Worm (Caenorhabditis elegans) whole organism, L4/young adult: ENCODE results near the gene rib-2.
A peak's percentile ranks its signal among the peaks of the same experiment; 100 is the strongest.

Experiments
- W03F9.2 ChIP-seq: fragments of 150-350 bp; optimal IDR thresholded peaks from 2 replicates; lab custom pipeline; 2014; ENCODE audit warnings: missing biosample characterization, missing genetic modification characterization
- dao-5 ChIP-seq: sonication (generic microtip); optimal IDR thresholded peaks from 2 replicates; lab custom pipeline; 2016; ENCODE audit warnings: missing genotype, missing genetic modification characterization, moderate library complexity, missing compliant biosample characterization
- him-1 ChIP-seq: sonication (generic microtip); optimal IDR thresholded peaks from 2 replicates; lab custom pipeline; 2016; ENCODE audit warnings: missing genotype, missing genetic modification reagents, missing genetic modification characterization, missing compliant biosample characterization

The rib-2 gene

DNA sequence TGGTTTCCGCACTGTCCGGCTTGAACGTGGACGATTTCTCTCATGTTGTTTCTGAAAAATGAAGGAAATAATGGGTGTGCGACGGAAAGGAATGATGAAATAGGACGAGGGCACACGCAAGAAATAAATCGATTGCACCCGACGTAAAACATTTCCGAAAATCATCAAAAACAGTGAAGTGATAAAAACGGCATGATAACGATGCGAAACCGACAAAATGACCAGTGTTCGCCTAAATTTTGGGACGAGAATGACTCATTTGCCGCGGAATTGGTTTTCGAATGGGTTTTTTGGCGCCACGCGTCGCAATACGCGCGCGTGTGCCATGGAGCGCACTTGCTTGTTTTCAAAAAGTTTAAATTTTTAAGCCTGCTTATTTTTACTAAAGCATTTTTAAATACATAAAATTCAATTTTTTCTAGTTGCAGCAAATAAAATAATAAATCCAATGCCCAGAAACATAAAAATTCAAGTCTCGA lies at the start of gene rib-2, which contains the start of gene tbb-1:
Gene rib-2 (plus strand): TSS at position 429 of the 479 bp plus-strand sequence.
Gene tbb-1 (minus strand): TSS at position 51 of the 479 bp plus-strand sequence.
- TF ChIP-seq him-1 (no peak), W03F9.2 (tag; lab: Kevin White, UChicago) (peak; percentile 91)

DNA sequence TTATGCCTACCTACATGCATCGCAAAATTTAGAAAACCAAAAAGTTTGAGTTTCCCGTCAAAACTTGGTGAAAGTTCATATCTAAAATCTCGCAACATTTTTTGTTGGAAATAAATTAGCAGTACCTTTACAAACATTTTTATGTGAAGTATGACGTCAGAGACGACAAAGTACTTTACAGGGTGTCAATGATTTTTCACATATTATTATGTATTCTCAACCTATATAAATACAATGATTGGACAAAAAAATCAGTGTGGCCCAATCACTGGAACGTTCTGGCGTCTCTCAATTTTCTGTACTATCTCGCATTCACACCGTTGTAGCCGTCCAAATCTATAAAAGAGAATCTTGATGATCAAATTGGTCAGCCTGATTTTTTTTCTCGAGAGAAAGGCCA lies 48.3 kb upstream of the rib-2 start, which contains the start of the genes Y39A1A.18 and fmo-3:
Gene Y39A1A.18 (minus strand): TSS at position 192 of the 400 bp plus-strand sequence.
Gene fmo-3 (plus strand): TSS at position 388 of the 400 bp plus-strand sequence.
- TF ChIP-seq dao-5 (tag; lab: Kevin White, UChicago) (no peak), W03F9.2 (tag; lab: Kevin White, UChicago) (no peak), him-1 (no peak)

- TF ChIP-seq dao-5 (tag; lab: Kevin White, UChicago) (no peak), W03F9.2 (tag; lab: Kevin White, UChicago) (no peak), him-1 (no peak)
Observed at ce11 chrIII:10700460-10700859, 42.1 kb upstream of the rib-2 start, which contains the start of gene Y39A1A.20. Gene Y39A1A.20 (minus strand): TSS chrIII:10700560.

ce11 chrIII:10702805-10703204 lies 39.8 kb upstream of the rib-2 start:
- no peak for TF ChIP-seq W03F9.2 (tag; lab: Kevin White, UChicago)
- TF ChIP-seq dao-5 (tag; lab: Kevin White, UChicago): no peak
- no peak for TF ChIP-seq him-1

DNA sequence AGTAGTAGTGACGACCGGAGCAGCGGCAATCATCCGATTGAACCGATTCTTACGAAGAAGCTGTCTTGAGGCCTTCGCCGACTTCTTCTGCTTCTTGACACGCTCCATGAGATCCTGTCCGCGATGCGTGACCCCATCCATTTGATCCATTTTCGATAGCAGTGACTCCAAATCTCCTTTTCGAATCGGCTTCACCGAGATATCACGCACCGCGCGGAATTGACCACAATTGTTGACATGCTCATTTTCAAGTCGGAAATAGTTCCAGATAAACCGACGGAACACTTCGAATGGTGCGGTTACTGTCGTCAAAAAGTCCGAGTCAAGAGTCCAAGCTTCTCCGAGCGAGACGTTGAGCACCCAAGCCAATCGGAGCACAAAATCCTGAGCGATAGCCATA lies 38.8 kb upstream of the rib-2 start:
- TF ChIP-seq dao-5 (tag; lab: Kevin White, UChicago) (no peak), W03F9.2 (tag; lab: Kevin White, UChicago) (no peak), him-1 (no peak)

DNA sequence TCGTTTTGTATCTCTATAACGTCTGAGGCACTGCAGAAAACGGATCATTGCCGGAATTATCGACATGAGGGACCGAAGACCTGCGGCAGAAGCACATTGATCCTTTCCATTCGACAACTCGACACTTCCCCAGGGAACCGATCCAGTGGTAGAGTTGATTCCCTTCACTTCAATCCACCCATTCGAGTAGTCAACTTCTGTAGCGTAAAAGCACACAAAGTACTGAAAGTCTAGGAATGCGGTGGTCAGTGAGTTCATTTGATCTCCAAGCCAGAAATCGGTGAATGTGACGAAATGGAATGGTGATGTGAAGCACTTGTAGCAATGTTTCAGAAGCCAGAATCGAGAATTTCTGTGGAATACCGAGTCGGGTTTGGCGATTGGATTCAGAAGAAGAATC lies 38.1 kb upstream of the rib-2 start:
- TF ChIP-seq him-1 (no peak), dao-5 (tag; lab: Kevin White, UChicago) (no peak), W03F9.2 (tag; lab: Kevin White, UChicago) (no peak)

DNA sequence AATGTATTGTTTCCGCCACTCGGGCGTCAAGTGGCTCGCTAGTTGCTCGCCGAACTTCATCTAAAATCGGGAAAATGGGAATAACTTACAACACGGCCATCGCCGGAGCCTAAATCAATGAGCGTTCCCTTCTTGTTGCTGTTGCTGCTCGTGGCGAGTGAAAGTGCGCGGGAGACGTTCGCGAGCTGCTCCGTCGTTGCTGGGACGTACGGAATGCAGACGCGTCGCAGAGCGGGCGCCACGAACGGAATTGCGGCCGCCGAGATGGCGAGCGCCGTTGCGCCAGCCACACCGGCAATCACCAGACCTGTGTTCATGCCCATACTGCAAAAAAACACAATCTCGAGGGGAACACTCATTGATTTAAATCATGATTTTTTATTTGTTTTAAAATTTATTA lies 36.1 kb upstream of the rib-2 start:
- TF ChIP-seq dao-5 (tag; lab: Kevin White, UChicago) (no peak), him-1 (no peak), W03F9.2 (tag; lab: Kevin White, UChicago) (no peak)

ce11 chrIII:10706972-10707438 lies 35.6 kb upstream of the rib-2 start, which contains the start of the genes Y39A1A.21 and Y39A1A.22:
Gene Y39A1A.21 (minus strand): TSS chrIII:10707022.
Gene Y39A1A.22 (minus strand): TSS chrIII:10707028.
- TF ChIP-seq dao-5 (tag; lab: Kevin White, UChicago) (no peak), W03F9.2 (tag; lab: Kevin White, UChicago) (peak; percentile 69), him-1 (peak; percentile 29)

ce11 chrIII:10707461-10707860 lies 35.1 kb upstream of the rib-2 start, which contains the start of gene mrpl-12:
Gene mrpl-12 (plus strand): TSS chrIII:10707761.
- TF ChIP-seq dao-5 (tag; lab: Kevin White, UChicago) (no peak), him-1 (no peak), W03F9.2 (tag; lab: Kevin White, UChicago) (no peak)

DNA sequence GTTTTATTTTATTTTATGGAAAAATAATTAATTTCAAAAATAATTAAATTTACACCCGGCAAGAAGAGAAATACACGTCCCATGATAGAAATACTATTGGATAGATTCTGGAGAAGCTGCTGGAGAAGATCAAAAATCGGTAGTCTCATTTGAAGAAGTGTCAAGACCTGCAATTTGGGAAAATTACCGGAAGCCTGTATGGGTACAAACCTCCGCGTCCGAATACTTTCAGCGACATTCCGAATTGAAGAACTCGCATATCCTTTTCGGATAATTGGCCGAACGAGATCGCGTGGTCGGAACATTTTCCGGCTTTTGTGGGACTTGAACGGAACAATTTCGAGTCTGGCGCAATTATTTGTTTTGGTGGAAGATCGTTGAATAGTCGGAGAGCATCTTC lies 34.1 kb upstream of the rib-2 start:
- no peak for TF ChIP-seq W03F9.2 (tag; lab: Kevin White, UChicago)
- no peak for TF ChIP-seq dao-5 (tag; lab: Kevin White, UChicago)
- TF ChIP-seq him-1: no peak

ce11 chrIII:10709676-10710075 lies 32.9 kb upstream of the rib-2 start:
- TF ChIP-seq W03F9.2 (tag; lab: Kevin White, UChicago) (no peak), him-1 (no peak), dao-5 (tag; lab: Kevin White, UChicago) (no peak)

- no peak for TF ChIP-seq W03F9.2 (tag; lab: Kevin White, UChicago)
- TF ChIP-seq dao-5 (tag; lab: Kevin White, UChicago): no peak
- TF ChIP-seq him-1: no peak
Observed at ce11 chrIII:10711192-10711673, 31.4 kb upstream of the rib-2 start, which contains the start of gene W09D10.5. Gene W09D10.5 (minus strand): TSS chrIII:10711536.

- TF ChIP-seq him-1 (no peak), W03F9.2 (tag; lab: Kevin White, UChicago) (no peak), dao-5 (tag; lab: Kevin White, UChicago) (no peak)
Observed at ce11 chrIII:10714541-10714940, 28.1 kb upstream of the rib-2 start.

- TF ChIP-seq him-1 (no peak), W03F9.2 (tag; lab: Kevin White, UChicago) (no peak), dao-5 (tag; lab: Kevin White, UChicago) (no peak)
Observed at ce11 chrIII:10716091-10716490, 26.5 kb upstream of the rib-2 start, which contains the start of gene W09D10.4. Gene W09D10.4 (minus strand): TSS chrIII:10716191.
